Fruit fly (Drosophila melanogaster) whole organism, prepupa: ENCODE data around the gene Aprt.

ENCODE experiments used
- Blimp-1 ChIP-seq: fragments of 200-800 bp; sonication (Bioruptor generic); optimal IDR thresholded peaks from 3 replicates; lab custom pipeline; 2017; ENCODE audit warnings: missing biosample characterization, missing genetic modification characterization, mild to moderate bottlenecking, moderate library complexity, missing genetic modification reagents
- CG10669 ChIP-seq: fragments of 200-800 bp; sonication (Bioruptor generic); optimal IDR thresholded peaks from 3 replicates; lab custom pipeline; 2018; ENCODE audit warnings: missing biosample characterization, mild to moderate bottlenecking, missing genetic modification characterization, moderate library complexity
- CG11294 ChIP-seq: fragments of 200-800 bp; sonication (Bioruptor generic); IDR thresholded peaks from 2 replicates; pipeline ENCODE4 v1.3.6; 2022; ENCODE audit warnings: missing biosample characterization, missing genetic modification characterization
- CG15336 ChIP-seq: fragments of 200-800 bp; sonication (Bioruptor generic); IDR thresholded peaks from 2 replicates; pipeline ENCODE4 v1.3.6; 2022; ENCODE audit warnings: missing biosample characterization, missing genetic modification characterization
- CG3032 ChIP-seq: fragments of 200-800 bp; optimal IDR thresholded peaks from 2 replicates; lab custom pipeline; 2019; ENCODE audit warnings: missing biosample characterization, mild to moderate bottlenecking, missing genetic modification characterization, moderate library complexity
- CG32006 ChIP-seq: fragments of 200-800 bp; sonication (Bioruptor generic); optimal IDR thresholded peaks from 3 replicates; lab custom pipeline; 2017; ENCODE audit warnings: missing biosample characterization, mild to moderate bottlenecking, missing genetic modification characterization
- CG34406 ChIP-seq: fragments of 200-800 bp; sonication (Bioruptor generic); optimal IDR thresholded peaks from 3 replicates; lab custom pipeline; 2016; ENCODE audit warnings: missing biosample characterization, missing genetic modification characterization
- CG3919 ChIP-seq: fragments of 200-800 bp; sonication (Bioruptor generic); optimal IDR thresholded peaks from 3 replicates; lab custom pipeline; 2016; ENCODE audit warnings: missing biosample characterization, missing genetic modification characterization
- CG4318 ChIP-seq: fragments of 200-800 bp; sonication (Bioruptor generic); optimal IDR thresholded peaks from 3 replicates; lab custom pipeline; 2017; ENCODE audit warnings: missing biosample characterization, mild to moderate bottlenecking, missing genetic modification characterization
- CG6163 ChIP-seq: fragments of 200-800 bp; sonication (Bioruptor generic); IDR thresholded peaks from 3 replicates; pipeline ENCODE4 v1.3.6; 2022; ENCODE audit warnings: missing biosample characterization, missing genetic modification characterization
- CG6276 ChIP-seq: fragments of 200-800 bp; sonication (Bioruptor generic); optimal IDR thresholded peaks from 2 replicates; lab custom pipeline; 2017; ENCODE audit warnings: missing biosample characterization, mild to moderate bottlenecking, missing genetic modification characterization
- CG6792 ChIP-seq: fragments of 200-800 bp; sonication (Bioruptor generic); optimal IDR thresholded peaks from 3 replicates; lab custom pipeline; 2016; ENCODE audit warnings: missing biosample characterization, missing genetic modification characterization
- CG6808 ChIP-seq: fragments of 200-800 bp; sonication (Bioruptor generic); optimal IDR thresholded peaks from 3 replicates; lab custom pipeline; 2017; ENCODE audit warnings: missing biosample characterization, missing genetic modification characterization, mild to moderate bottlenecking, moderate library complexity, missing genetic modification reagents
- CG7368 ChIP-seq: fragments of 200-800 bp; sonication (Bioruptor generic); optimal IDR thresholded peaks from 3 replicates; lab custom pipeline; 2016; ENCODE audit warnings: missing biosample characterization, missing genetic modification characterization
- CG8119 ChIP-seq: fragments of 200-800 bp; sonication (Bioruptor generic); IDR thresholded peaks from 3 replicates; pipeline ENCODE4 v1.3.6; 2022; ENCODE audit warnings: missing biosample characterization, missing genetic modification characterization
- CG8632 ChIP-seq: fragments of 200-800 bp; sonication (Bioruptor generic); optimal IDR thresholded peaks from 3 replicates; lab custom pipeline; 2016; ENCODE audit warnings: missing biosample characterization, missing genetic modification characterization
- Eip75B ChIP-seq: fragments of 200-800 bp; sonication (Bioruptor generic); optimal IDR thresholded peaks from 3 replicates; lab custom pipeline; 2016; ENCODE audit warnings: missing biosample characterization, missing genetic modification characterization
- Eip78C ChIP-seq: fragments of 200-800 bp; sonication (Bioruptor generic); peaks from one replicate; lab custom pipeline; 2016; ENCODE audit warnings: missing biosample characterization, missing genetic modification characterization
- Gug ChIP-seq: fragments of 200-800 bp; sonication (Bioruptor generic); IDR thresholded peaks from 2 replicates; pipeline ENCODE4 v1.3.6; 2022; ENCODE audit warnings: missing biosample characterization, missing genetic modification characterization
- Hr38 ChIP-seq: sonication (Bioruptor generic); optimal IDR thresholded peaks from 2 replicates; lab custom pipeline; 2016; ENCODE audit warnings: missing biosample characterization, missing genetic modification characterization
- Hr39 ChIP-seq: fragments of 200-800 bp; sonication (Bioruptor generic); optimal IDR thresholded peaks from 2 replicates; lab custom pipeline; 2016; ENCODE audit warnings: missing biosample characterization, missing genetic modification characterization
- Hr4 ChIP-seq: fragments of 200-800 bp; sonication (Bioruptor generic); optimal IDR thresholded peaks from 3 replicates; lab custom pipeline; 2016; ENCODE audit warnings: missing biosample characterization, missing genetic modification characterization
- Met ChIP-seq: fragments of 200-800 bp; sonication (Bioruptor generic); optimal IDR thresholded peaks from 3 replicates; lab custom pipeline; 2016; ENCODE audit warnings: missing biosample characterization, missing genetic modification characterization
- OdsH ChIP-seq: fragments of 200-800 bp; sonication (Bioruptor generic); optimal IDR thresholded peaks from 3 replicates; lab custom pipeline; 2016; ENCODE audit warnings: missing biosample characterization, missing genetic modification characterization
- Smox ChIP-seq: fragments of 200-800 bp; sonication (Bioruptor generic); optimal IDR thresholded peaks from 3 replicates; lab custom pipeline; 2016; ENCODE audit warnings: missing biosample characterization, missing genetic modification characterization
- Sox15 ChIP-seq: fragments of 200-800 bp; sonication (Bioruptor generic); optimal IDR thresholded peaks from 3 replicates; lab custom pipeline; 2016; ENCODE audit warnings: missing biosample characterization, missing genetic modification characterization
- achi ChIP-seq: fragments of 200-800 bp; sonication (Bioruptor generic); optimal IDR thresholded peaks from 3 replicates; lab custom pipeline; 2016; ENCODE audit warnings: missing biosample characterization, missing genetic modification characterization
- cyc ChIP-seq: fragments of 200-800 bp; sonication (Bioruptor generic); optimal IDR thresholded peaks from 3 replicates; lab custom pipeline; 2016; ENCODE audit warnings: missing biosample characterization, missing genetic modification characterization
- dsx ChIP-seq: fragments of 200-800 bp; optimal IDR thresholded peaks from 3 replicates; lab custom pipeline; 2019; ENCODE audit warnings: missing biosample characterization, mild to moderate bottlenecking, missing genetic modification characterization, moderate library complexity; ENCODE audit not compliant: poor library complexity, severe bottlenecking
- eg ChIP-seq: fragments of 200-800 bp; sonication (Bioruptor generic); IDR thresholded peaks from 3 replicates; pipeline ENCODE4 v1.3.6; 2022; ENCODE audit warnings: missing biosample characterization, missing genetic modification characterization
- esn ChIP-seq: fragments of 200-800 bp; sonication (Bioruptor generic); optimal IDR thresholded peaks from 2 replicates; lab custom pipeline; 2016; ENCODE audit warnings: missing biosample characterization, mild to moderate bottlenecking, missing genetic modification characterization, moderate library complexity
- fd59A ChIP-seq: fragments of 200-800 bp; sonication (Bioruptor generic); optimal IDR thresholded peaks from 2 replicates; lab custom pipeline; 2017; ENCODE audit warnings: missing biosample characterization, mild to moderate bottlenecking, missing genetic modification characterization, missing genetic modification reagents
- lz ChIP-seq: fragments of 200-800 bp; sonication (Bioruptor generic); optimal IDR thresholded peaks from 3 replicates; lab custom pipeline; 2016; ENCODE audit warnings: missing biosample characterization, missing genetic modification characterization
- net ChIP-seq: fragments of 200-800 bp; sonication (Bioruptor generic); optimal IDR thresholded peaks from 3 replicates; lab custom pipeline; 2016; ENCODE audit warnings: missing biosample characterization, missing genetic modification characterization
- pdm3 ChIP-seq: fragments of 200-800 bp; sonication (Bioruptor generic); optimal IDR thresholded peaks from 3 replicates; lab custom pipeline; 2016; ENCODE audit warnings: missing biosample characterization, missing genetic modification characterization
- salr ChIP-seq, 2 experiments: fragments of 200-800 bp; sonication (Bioruptor generic); optimal IDR thresholded peaks; 3 replicates each; lab custom pipeline; 2016 to 2018; ENCODE audit warnings: missing biosample characterization in 2 of 2, missing genetic modification characterization in 2 of 2, mild to moderate bottlenecking in 1 of 2
- spab ChIP-seq: fragments of 200-800 bp; sonication (Bioruptor generic); optimal IDR thresholded peaks from 2 replicates; lab custom pipeline; 2017; ENCODE audit warnings: missing biosample characterization, mild to moderate bottlenecking, missing genetic modification characterization, missing genetic modification reagents
- ss ChIP-seq, 2 experiments: fragments of 200-800 bp; sonication (Bioruptor generic); optimal IDR thresholded peaks; 2 replicates in 1 of 2; 3 replicates in 1 of 2; lab custom pipeline; 2017 to 2018; ENCODE audit warnings: mild to moderate bottlenecking in 2 of 2, missing biosample characterization in 2 of 2, missing genetic modification characterization in 2 of 2, moderate library complexity in 1 of 2
- svp ChIP-seq: fragments of 200-800 bp; sonication (Bioruptor generic); peaks from one replicate; lab custom pipeline; 2016; ENCODE audit warnings: missing biosample characterization, missing genetic modification characterization
- vri ChIP-seq: fragments of 200-800 bp; sonication (Bioruptor generic); optimal IDR thresholded peaks from 3 replicates; lab custom pipeline; 2016; ENCODE audit warnings: missing biosample characterization, mild to moderate bottlenecking, missing genetic modification characterization

Gene Aprt

DNA sequence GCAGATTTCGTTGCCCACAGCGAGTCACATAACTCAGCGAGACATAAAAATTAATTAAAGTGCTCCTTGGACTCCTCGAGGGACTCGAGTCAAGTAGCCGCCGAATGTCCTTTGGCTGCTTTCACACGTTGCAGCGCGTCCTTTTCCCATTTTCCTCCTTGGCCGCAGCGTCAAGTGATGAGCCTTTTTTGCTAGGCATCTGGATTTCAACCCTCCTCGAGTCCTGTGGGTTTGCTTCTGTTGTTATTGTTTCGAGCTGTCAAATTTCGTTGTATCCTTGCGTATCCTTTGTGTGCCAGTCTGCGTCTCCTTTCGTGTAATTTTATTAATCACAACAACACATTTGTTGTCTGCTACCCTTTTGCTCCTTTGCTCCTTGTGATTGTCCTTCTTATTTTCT, 31.8 kb upstream of the Aprt start:
- TF ChIP-seq CG4318 (GFP tag; lab: Kevin White, UChicago) (no peak), CG11294 (no peak), salr (GFP tag; optimal IDR thresholded peaks at IDR 0.05; lab: Kevin White, UChicago) (no peak), CG3919 (no peak), CG32006 (no peak), Hr38 (GFP tag; lab: Kevin White, UChicago) (no peak), Met (no peak), Smox (no peak), Eip75B (GFP tag; lab: Kevin White, UChicago) (no peak), net (GFP tag; lab: Kevin White, UChicago) (no peak), spab (GFP tag; lab: Kevin White, UChicago) (no peak), CG34406 (no peak), fd59A (GFP tag; lab: Kevin White, UChicago) (no peak), CG3032 (tag; lab: Kevin White, UChicago) (no peak), CG6163 (GFP tag; lab: Robert Waterston, UW) (no peak), CG8632 (no peak), CG8119 (GFP tag; lab: Robert Waterston, UW) (no peak)
- TF ChIP-seq, all 60 proteins: peak for 0

DNA sequence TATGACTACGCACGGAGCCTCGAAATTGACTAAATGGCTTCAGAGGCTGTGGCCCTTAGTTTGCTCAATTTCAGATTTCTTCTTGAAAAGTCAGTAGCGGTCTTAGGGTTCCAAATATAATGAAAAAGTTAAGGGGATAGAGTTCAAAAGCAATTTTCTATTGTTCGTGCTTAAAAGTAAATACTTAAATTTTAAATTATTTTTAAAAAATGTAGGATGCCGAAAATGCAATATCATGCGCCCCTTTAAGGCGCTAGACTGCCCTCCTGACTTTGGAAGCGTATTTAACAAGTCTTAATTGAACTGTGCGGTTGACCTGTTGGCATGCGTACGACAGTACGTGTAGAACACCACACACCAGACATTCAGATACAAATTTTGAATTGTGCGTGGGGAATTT, 29.8 kb upstream of the Aprt start:
- TF ChIP-seq Smox (no peak), cyc (no peak)
- TF ChIP-seq, all 60 proteins: peak for 0

DNA sequence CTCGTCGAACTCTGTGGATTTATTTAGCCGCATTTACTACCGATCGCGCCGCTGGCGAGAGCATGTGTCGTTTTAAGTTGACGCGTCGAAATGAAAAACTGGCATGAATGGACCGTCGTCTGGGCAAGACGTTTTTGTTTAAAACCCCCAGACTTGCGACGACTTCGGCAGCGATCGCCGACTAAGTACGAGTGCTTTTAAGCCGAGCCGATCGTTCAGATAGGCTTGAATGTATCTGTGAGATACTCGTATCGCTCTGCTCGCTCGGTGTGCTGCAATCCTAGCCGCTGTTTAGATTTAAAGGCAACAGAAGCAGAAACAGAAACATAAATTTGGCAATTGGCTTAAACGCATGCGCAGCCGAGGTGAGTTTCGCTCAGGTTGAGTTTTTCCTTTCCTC, 25.3 kb upstream of the Aprt start, which contains the start of gene dsb:
Gene dsb, minus strand, starts transcription at position 91 of the 400 bp plus-strand sequence.
- TF ChIP-seq ss (GFP tag; optimal IDR thresholded peaks at IDR 0.05; lab: Kevin White, UChicago) (peak in 1 of 2 experiments; percentile 16), Eip78C (GFP tag; lab: Kevin White, UChicago) (peak; percentile 32), Hr4 (GFP tag; lab: Kevin White, UChicago) (no peak), CG6163 (GFP tag; lab: Robert Waterston, UW) (0 out of 3 replicates have a peak, but pooled peaks have one; percentile 40), svp (GFP tag; lab: Kevin White, UChicago) (peak; percentile 64)

DNA sequence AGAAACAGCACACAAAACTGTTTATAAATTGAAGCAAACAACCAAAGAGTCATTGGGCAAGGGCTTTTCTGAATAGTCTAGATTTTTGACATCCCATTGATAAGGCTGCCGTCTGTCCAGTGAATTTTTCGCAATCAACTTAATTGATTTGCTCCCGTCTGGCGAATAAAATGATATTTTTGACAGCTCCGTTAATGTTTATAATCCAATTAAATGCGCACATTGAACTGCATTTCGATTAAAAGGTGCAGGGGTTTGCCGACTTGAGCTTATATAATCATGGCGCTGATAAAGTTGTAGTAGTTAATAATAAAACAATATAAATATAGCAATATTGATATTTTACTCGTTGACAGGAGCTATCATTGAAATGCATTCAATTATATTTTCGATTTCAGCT, 24.2 kb upstream of the Aprt start:
- no peak for TF ChIP-seq cyc
- no peak for TF ChIP-seq CG11294
- no peak for TF ChIP-seq Hr38 (GFP tag; lab: Kevin White, UChicago)
- peak; percentile 93 for TF ChIP-seq svp (GFP tag; lab: Kevin White, UChicago)
- TF ChIP-seq Hr4 (GFP tag; lab: Kevin White, UChicago), result no peak
- TF ChIP-seq Hr39 (GFP tag; lab: Kevin White, UChicago), result no peak
- peak; percentile 27 for TF ChIP-seq vri (GFP tag; lab: Kevin White, UChicago)

DNA sequence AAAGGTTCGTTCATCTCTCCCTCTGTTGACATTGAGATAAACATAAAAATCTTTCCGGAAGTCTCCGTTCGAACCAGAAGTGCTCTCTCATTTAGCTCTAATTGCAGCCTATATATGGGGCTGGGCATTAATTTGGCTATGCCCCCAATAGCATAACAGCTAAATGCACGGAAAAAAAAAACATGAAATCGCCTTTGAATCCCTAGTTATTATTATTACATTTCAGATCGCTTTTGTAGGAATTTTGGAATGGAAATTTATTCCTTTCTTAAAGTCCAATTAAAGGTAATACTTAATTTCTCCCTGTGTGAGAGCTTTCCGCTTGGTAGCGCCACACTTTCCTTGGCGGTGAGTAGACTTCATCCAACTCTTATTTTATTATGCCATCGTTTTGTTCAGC, 21.4 kb upstream of the Aprt start:
- TF ChIP-seq CG10669 (GFP tag; lab: Kevin White, UChicago) (peak; percentile 12), eg (GFP tag; lab: Robert Waterston, UW) (peak; percentile 42; the same call in 1 of the 3 replicates), CG6163 (GFP tag; lab: Robert Waterston, UW) (peak; percentile 31; the same call in 1 of the 3 replicates), ss (GFP tag; optimal IDR thresholded peaks at IDR 0.05; lab: Kevin White, UChicago) (peak in 1 of 2 experiments; percentile 0), achi (GFP tag; lab: Kevin White, UChicago) (peak; percentile 5), dsx (GFP tag; lab: Kevin White, UChicago) (no peak), CG6276 (GFP tag; lab: Kevin White, UChicago) (no peak), spab (GFP tag; lab: Kevin White, UChicago) (no peak), svp (GFP tag; lab: Kevin White, UChicago) (peak; percentile 54), CG6792 (GFP tag; lab: Kevin White, UChicago) (no peak), Eip78C (GFP tag; lab: Kevin White, UChicago) (peak; percentile 82), Hr4 (GFP tag; lab: Kevin White, UChicago) (no peak), Blimp-1 (no peak), CG3919 (peak; percentile 30)

DNA sequence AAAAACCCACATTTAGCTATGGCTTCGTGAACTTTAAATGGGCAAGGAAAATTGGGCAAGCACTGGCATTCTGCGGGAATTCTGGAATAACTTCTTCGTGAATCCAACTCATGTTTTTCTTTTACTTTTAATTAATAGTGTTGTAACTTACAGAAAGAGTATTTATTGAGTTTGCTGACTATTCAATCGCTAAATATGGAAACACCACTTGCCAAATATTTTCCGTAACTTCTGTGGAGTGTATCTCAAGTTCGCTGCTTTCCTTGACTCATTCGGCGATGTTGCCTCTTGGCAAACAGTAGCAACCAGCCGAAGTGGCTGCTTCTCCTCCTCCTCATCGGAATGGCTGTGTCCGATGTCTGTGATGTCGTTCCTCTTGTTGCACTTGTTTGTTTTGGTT, 20.5 kb upstream of the Aprt start:
- TF ChIP-seq CG7368 (GFP tag; lab: Kevin White, UChicago), result peak; percentile 49
- TF ChIP-seq CG11294, result no peak
- no peak for TF ChIP-seq lz
- TF ChIP-seq CG10669 (GFP tag; lab: Kevin White, UChicago), result peak; percentile 9
- TF ChIP-seq eg (GFP tag; lab: Robert Waterston, UW), result no peak
- TF ChIP-seq CG3032 (tag; lab: Kevin White, UChicago), result peak; percentile 6
- peak; percentile 74 for TF ChIP-seq CG15336 (GFP tag; lab: Robert Waterston, UW)
- peak; percentile 28 for TF ChIP-seq Sox15 (GFP tag; lab: Kevin White, UChicago)
- peak; percentile 20 for TF ChIP-seq esn (GFP tag; lab: Kevin White, UChicago)
- no peak for TF ChIP-seq Blimp-1
- TF ChIP-seq CG6808 (GFP tag; lab: Kevin White, UChicago), result peak; percentile 21
- TF ChIP-seq CG32006, result peak; percentile 92
- peak; percentile 3 for TF ChIP-seq spab (GFP tag; lab: Kevin White, UChicago)
- peak; percentile 54 for TF ChIP-seq OdsH (GFP tag; lab: Kevin White, UChicago)
- no peak for TF ChIP-seq cyc
- TF ChIP-seq Gug (GFP tag; lab: Robert Waterston, UW), result no peak
- TF ChIP-seq pdm3, result peak; percentile 56
